Worm (Caenorhabditis elegans): ENCODE results near the gene T11B7.5.

DNA sequence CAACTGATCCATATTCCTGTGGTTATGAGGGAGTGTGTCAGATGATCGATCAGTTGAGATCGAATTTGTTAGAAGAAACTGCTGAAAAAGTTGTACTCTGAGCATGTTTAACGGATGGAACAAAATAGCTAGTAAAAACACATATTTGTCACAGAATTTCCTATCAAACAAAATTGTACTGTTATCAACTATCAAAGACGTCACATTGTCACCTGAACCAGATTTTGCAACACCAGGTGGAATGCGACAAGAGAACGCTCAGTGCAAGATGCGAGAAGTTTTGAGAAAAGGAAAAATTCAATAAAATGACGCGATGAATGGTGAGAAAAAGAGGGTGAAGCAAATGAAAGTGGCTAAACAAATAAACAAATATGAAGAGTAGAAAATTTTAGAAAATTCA is 11.7 kb upstream of the T11B7.5 start:
- TF ChIP-seq ztf-28 (GFP tag; IDR thresholded peaks at IDR 0.05) (no peak), Y53F4B.3 (GFP tag; IDR thresholded peaks at IDR 0.05) (no peak), him-1 (tag; optimal IDR thresholded peaks at IDR 0.05) (no peak), snpc-4 (GFP tag; optimal IDR thresholded peaks at IDR 0.05) (no peak), snpc-4 (tag; optimal IDR thresholded peaks at IDR 0.05) (no peak), sea-2 (GFP tag; IDR thresholded peaks at IDR 0.05) (no peak), ztf-25 (GFP tag; IDR thresholded peaks at IDR 0.05) (no peak), let-607 (tag; optimal IDR thresholded peaks at IDR 0.05) (no peak), akir-1 (GFP tag; optimal IDR thresholded peaks at IDR 0.05) (no peak), nfyb-1 (GFP tag; IDR thresholded peaks at IDR 0.05) (no peak)

All from whole organism, young adult.